Worm (Caenorhabditis elegans): ENCODE measurements around the gene C33G8.13.

DNA sequence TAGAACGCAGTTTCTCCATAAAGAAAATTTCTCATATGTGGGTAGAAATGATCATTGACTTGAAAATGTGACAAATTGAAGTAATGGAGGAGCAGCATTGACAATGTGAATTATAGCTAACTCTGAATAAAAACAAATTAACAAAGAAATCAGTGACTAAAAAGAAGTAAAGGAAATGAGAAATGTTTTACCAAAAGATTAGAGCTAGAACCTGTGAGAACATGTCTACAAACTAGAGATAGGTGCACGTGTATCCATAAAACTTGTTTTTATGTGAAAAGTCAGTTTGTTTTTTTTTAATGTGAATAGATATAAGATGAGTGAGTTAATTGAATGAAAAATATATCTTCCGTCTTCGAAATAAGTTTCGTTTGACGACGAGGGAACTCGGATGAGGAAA lies 36.8 kb downstream of the C33G8.13 start, which contains the start of gene sre-12:
- TF ChIP-seq cog-1 (tag; optimal IDR thresholded peaks at IDR 0.05) (no peak), ztf-23 (GFP tag; IDR thresholded peaks at IDR 0.05) (no peak)

Data from whole organism, midembryonic.